Worm (Caenorhabditis elegans) whole organism, L1 larva: ENCODE results near the gene F07B10.4.
A peak's percentile ranks its signal among the peaks of the same experiment; 100 is the strongest.

Experiments used
- aha-1 ChIP-seq: fragments of 150-350 bp; optimal IDR thresholded peaks from 2 replicates; lab custom pipeline; 2014; ENCODE audit warnings: missing biosample characterization, missing genetic modification characterization
- aly-2 ChIP-seq: fragments of 150-350 bp; optimal IDR thresholded peaks from 2 replicates; lab custom pipeline; 2014; ENCODE audit warnings: missing biosample characterization, missing genetic modification characterization
- blmp-1 ChIP-seq: fragments of 150-350 bp; optimal IDR thresholded peaks from 2 replicates; lab custom pipeline; 2014; ENCODE audit warnings: missing biosample characterization, missing genetic modification characterization
- ceh-82 ChIP-seq, 3 experiments: fragments of 150-350 bp in 1 of 3; sonication (generic microtip) in 2 of 3; optimal IDR thresholded peaks; 2 replicates each; lab custom pipeline; 2014 to 2017; ENCODE audit warnings: missing biosample characterization in 3 of 3, missing genetic modification characterization in 3 of 3
- ceh-90 ChIP-seq: sonication (generic microtip); optimal IDR thresholded peaks from 2 replicates; lab custom pipeline; 2016; ENCODE audit warnings: missing genetic modification characterization, missing compliant biosample characterization
- dsc-1 ChIP-seq: sonication (generic microtip); optimal IDR thresholded peaks from 2 replicates; lab custom pipeline; 2016; ENCODE audit warnings: mild to moderate bottlenecking, missing genetic modification characterization, missing compliant biosample characterization
- efl-1 ChIP-seq, 4 experiments: fragments of 150-350 bp; optimal IDR thresholded peaks in 3 of 4; peaks in 1 of 4; 1 replicate in 1 of 4; 2 replicates in 3 of 4; lab custom pipeline; 2014; ENCODE audit warnings: missing biosample characterization in 2 of 4, missing genetic modification characterization in 2 of 4, missing genetic modification reagents in 2 of 4
- egl-13 ChIP-seq: sonication (generic microtip); optimal IDR thresholded peaks from 2 replicates; lab custom pipeline; 2016; ENCODE audit warnings: missing genotype, missing genetic modification reagents, missing genetic modification characterization, missing compliant biosample characterization
- egl-27 ChIP-seq, 2 experiments: fragments of 150-350 bp in 1 of 2; sonication (generic microtip); optimal IDR thresholded peaks; 3 replicates each; lab custom pipeline; 2017 to 2018; ENCODE audit warnings: missing biosample characterization in 2 of 2, missing genetic modification characterization in 2 of 2, missing genetic modification reagents in 2 of 2
- elt-2 ChIP-seq: sonication (generic microtip); optimal IDR thresholded peaks from 2 replicates; lab custom pipeline; 2016; ENCODE audit warnings: missing genetic modification characterization, mild to moderate bottlenecking, inconsistent platforms, missing compliant biosample characterization, missing genetic modification reagents
- elt-3 ChIP-seq, 6 experiments: fragments of 150-350 bp in 1 of 6; sonication (generic microtip); optimal IDR thresholded peaks; 2 replicates each; lab custom pipeline; 2017 to 2018; ENCODE audit warnings: missing biosample characterization in 6 of 6, missing genetic modification characterization in 6 of 6, inconsistent platforms in 1 of 6
- ets-5 ChIP-seq: fragments of 200-800 bp; sonication (Bioruptor generic); IDR thresholded peaks from 2 replicates; pipeline ENCODE4 v1.3.6; 2022; ENCODE audit warnings: missing genetic modification characterization, missing compliant biosample characterization
- fkh-10 ChIP-seq: sonication (generic microtip); optimal IDR thresholded peaks from 2 replicates; lab custom pipeline; 2017; ENCODE audit warnings: missing biosample characterization, missing genetic modification reagents, missing genetic modification characterization
- fkh-8 ChIP-seq: sonication (generic microtip); optimal IDR thresholded peaks from 2 replicates; lab custom pipeline; 2016; ENCODE audit warnings: mild to moderate bottlenecking, missing genetic modification characterization, missing compliant biosample characterization
- hlh-17 ChIP-seq: fragments of 200-800 bp; sonication (Bioruptor generic); optimal IDR thresholded peaks from 2 replicates; lab custom pipeline; 2018; ENCODE audit warnings: missing genetic modification characterization, mild to moderate bottlenecking, missing compliant biosample characterization, moderate library complexity, borderline replicate concordance
- hlh-4 ChIP-seq: sonication (generic microtip); optimal IDR thresholded peaks from 2 replicates; lab custom pipeline; 2016; ENCODE audit warnings: mild to moderate bottlenecking, missing genetic modification characterization, missing compliant biosample characterization
- lin-14 ChIP-seq: fragments of 200-800 bp; sonication (Bioruptor generic); optimal IDR thresholded peaks from 2 replicates; lab custom pipeline; 2018; ENCODE audit warnings: mild to moderate bottlenecking, missing genetic modification characterization, moderate library complexity, missing compliant biosample characterization
- lin-15B ChIP-seq: fragments of 150-350 bp; sonication (generic microtip); optimal IDR thresholded peaks from 3 replicates; lab custom pipeline; 2014; ENCODE audit warnings: missing biosample characterization, missing genetic modification characterization
- lsy-2 ChIP-seq, 2 experiments: fragments of 150-350 bp; optimal IDR thresholded peaks; 2 replicates each; lab custom pipeline; 2014; ENCODE audit warnings: missing biosample characterization in 2 of 2, missing genetic modification characterization in 2 of 2
- nhr-11 ChIP-seq: fragments of 150-350 bp; optimal IDR thresholded peaks from 2 replicates; lab custom pipeline; 2014; ENCODE audit warnings: missing biosample characterization, missing genetic modification characterization
- nhr-19 ChIP-seq: fragments of 200-800 bp; sonication (Bioruptor generic); conservative IDR thresholded peaks from 2 replicates; pipeline ENCODE4 v1.3.6; 2022; ENCODE audit warnings: missing genetic modification characterization, missing compliant biosample characterization
- nhr-20 ChIP-seq: sonication (generic microtip); optimal IDR thresholded peaks from 2 replicates; lab custom pipeline; 2016; ENCODE audit warnings: mild to moderate bottlenecking, missing genetic modification characterization, missing compliant biosample characterization
- nhr-237 ChIP-seq: fragments of 150-350 bp; optimal IDR thresholded peaks from 2 replicates; lab custom pipeline; 2014; ENCODE audit warnings: missing biosample characterization, missing genetic modification characterization
- nhr-28 ChIP-seq: fragments of 150-350 bp; optimal IDR thresholded peaks from 2 replicates; lab custom pipeline; 2014; ENCODE audit warnings: missing biosample characterization, missing genetic modification characterization
- nhr-47 ChIP-seq: sonication (generic microtip); optimal IDR thresholded peaks from 2 replicates; lab custom pipeline; 2016; ENCODE audit warnings: mild to moderate bottlenecking, missing genetic modification characterization, moderate library complexity, missing compliant biosample characterization
- nhr-71 ChIP-seq: sonication (generic microtip); optimal IDR thresholded peaks from 2 replicates; lab custom pipeline; 2016; ENCODE audit warnings: mild to moderate bottlenecking, missing genetic modification characterization, moderate library complexity, missing compliant biosample characterization
- nhr-77 ChIP-seq: fragments of 150-350 bp; optimal IDR thresholded peaks from 2 replicates; lab custom pipeline; 2014; ENCODE audit warnings: missing biosample characterization, missing genetic modification characterization
- pax-3 ChIP-seq: fragments of 200-800 bp; sonication (Bioruptor generic); optimal IDR thresholded peaks from 2 replicates; lab custom pipeline; 2018; ENCODE audit warnings: mild to moderate bottlenecking, missing genetic modification characterization, moderate library complexity, missing compliant biosample characterization
- pqm-1 ChIP-seq: sonication (generic microtip); optimal IDR thresholded peaks from 3 replicates; lab custom pipeline; 2017; ENCODE audit warnings: missing biosample characterization, missing genetic modification characterization
- rnt-1 ChIP-seq: sonication (generic microtip); optimal IDR thresholded peaks from 2 replicates; lab custom pipeline; 2016; ENCODE audit warnings: mild to moderate bottlenecking, missing genetic modification characterization, moderate library complexity, missing compliant biosample characterization
- skn-1 ChIP-seq: fragments of 150-350 bp; optimal IDR thresholded peaks from 2 replicates; lab custom pipeline; 2014; ENCODE audit warnings: missing biosample characterization, missing genetic modification characterization
- snu-23 ChIP-seq: sonication (generic microtip); optimal IDR thresholded peaks from 2 replicates; lab custom pipeline; 2016; ENCODE audit warnings: missing genetic modification characterization, missing compliant biosample characterization
- swsn-7 ChIP-seq: sonication (generic microtip); optimal IDR thresholded peaks from 2 replicates; lab custom pipeline; 2016; ENCODE audit warnings: missing genetic modification characterization, missing compliant biosample characterization
- tbx-2 ChIP-seq: sonication (generic microtip); optimal IDR thresholded peaks from 2 replicates; lab custom pipeline; 2016; ENCODE audit warnings: missing genetic modification characterization, missing compliant biosample characterization
- tlp-1 ChIP-seq: fragments of 150-350 bp; optimal IDR thresholded peaks from 2 replicates; lab custom pipeline; 2014; ENCODE audit warnings: missing biosample characterization, missing genetic modification characterization
- unc-130 ChIP-seq: fragments of 150-350 bp; optimal IDR thresholded peaks from 2 replicates; lab custom pipeline; 2017; ENCODE audit warnings: missing biosample characterization, missing genetic modification characterization, inconsistent platforms
- unc-62 ChIP-seq: fragments of 150-350 bp; optimal IDR thresholded peaks from 2 replicates; lab custom pipeline; 2014; ENCODE audit warnings: missing biosample characterization, missing genetic modification reagents, missing genetic modification characterization
- unc-98 ChIP-seq: fragments of 200-800 bp; sonication (Bioruptor generic); IDR thresholded peaks from 2 replicates; pipeline ENCODE4 v1.3.6; 2022; ENCODE audit warnings: missing genetic modification characterization, missing compliant biosample characterization
- zip-4 ChIP-seq: fragments of 200-800 bp; sonication (Bioruptor generic); optimal IDR thresholded peaks from 2 replicates; lab custom pipeline; 2018; ENCODE audit warnings: mild to moderate bottlenecking, missing genetic modification characterization, moderate library complexity, missing compliant biosample characterization
- ztf-11 ChIP-seq, 2 experiments: sonication (generic microtip); optimal IDR thresholded peaks; 2 replicates each; lab custom pipeline; 2016 to 2017; ENCODE audit warnings: missing genetic modification characterization in 2 of 2, missing biosample characterization in 1 of 2, missing compliant biosample characterization in 1 of 2
- ztf-4 ChIP-seq: fragments of 150-350 bp; optimal IDR thresholded peaks from 2 replicates; lab custom pipeline; 2014; ENCODE audit warnings: missing biosample characterization, missing genetic modification characterization

F07B10.4 gene

DNA sequence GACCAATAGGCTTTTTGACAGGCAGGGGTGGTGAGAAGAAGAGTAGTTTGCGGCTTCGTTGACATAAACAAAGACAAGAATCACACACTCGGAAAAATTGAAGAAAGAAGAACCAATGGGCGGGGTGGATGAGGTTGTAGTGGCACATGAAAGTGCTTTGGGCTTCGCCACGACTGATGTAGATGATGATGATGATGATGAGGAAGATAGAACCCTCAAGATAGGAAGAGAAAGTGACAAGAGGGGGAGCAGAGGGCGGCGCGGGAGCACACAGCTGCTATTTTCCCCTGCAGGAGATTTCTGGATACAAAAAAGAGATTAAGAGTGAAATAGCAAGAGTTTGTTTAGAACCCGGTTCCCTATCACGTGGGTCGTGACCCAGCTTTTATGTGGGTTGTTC lies 46.0 kb upstream of the F07B10.4 start:
- no peak for TF ChIP-seq hlh-4 (tag; lab: Kevin White, UChicago)
- TF ChIP-seq lin-15B, result no peak
- TF ChIP-seq pqm-1 (tag; lab: Kevin White, UChicago), result no peak
- TF ChIP-seq tbx-2 (tag; lab: Kevin White, UChicago), result peak; percentile 33
- TF ChIP-seq egl-13 (tag; lab: Kevin White, UChicago), result no peak
- TF ChIP-seq snu-23, result peak; percentile 36
- peak; percentile 4 for TF ChIP-seq skn-1
- peak; percentile 47 for TF ChIP-seq nhr-20 (tag; lab: Kevin White, UChicago)
- no peak for TF ChIP-seq aly-2 (tag; lab: Kevin White, UChicago)
- TF ChIP-seq efl-1 (optimal IDR thresholded peaks at IDR 0.05; lab: Kevin White, UChicago), result no peak
- TF ChIP-seq efl-1 (GFP tag; optimal IDR thresholded peaks at IDR 0.05 in 1 of 2; lab: Kevin White, UChicago), result no peak
- TF ChIP-seq unc-62 (GFP tag; lab: Kevin White, UChicago), result no peak
- TF ChIP-seq nhr-19, result peak; percentile 41
- no peak for TF ChIP-seq nhr-28
- no peak for TF ChIP-seq ets-5 (GFP tag; lab: Robert Waterston, UW)
- TF ChIP-seq pax-3 (tag; lab: Kevin White, UChicago), result no peak
- peak in 1 of 2 experiments; percentile 35 for TF ChIP-seq lsy-2 (tag; optimal IDR thresholded peaks at IDR 0.05; lab: Kevin White, UChicago)
- TF ChIP-seq lin-14 (GFP tag; lab: Kevin White, UChicago), result peak; percentile 93
- no peak for TF ChIP-seq nhr-77 (tag; lab: Kevin White, UChicago)
- no peak for TF ChIP-seq elt-2
- no peak for TF ChIP-seq fkh-10
- TF ChIP-seq hlh-17 (GFP tag; lab: Kevin White, UChicago), result no peak
- TF ChIP-seq nhr-237 (tag; lab: Kevin White, UChicago), result no peak
- TF ChIP-seq ztf-4 (tag; lab: Kevin White, UChicago), result no peak
- no peak for TF ChIP-seq blmp-1 (tag; lab: Kevin White, UChicago)
- TF ChIP-seq zip-4, result no peak
- peak; percentile 23 for TF ChIP-seq dsc-1 (tag; lab: Kevin White, UChicago)
- no peak for TF ChIP-seq unc-98 (GFP tag; lab: Robert Waterston, UW)
- TF ChIP-seq ceh-90 (tag; lab: Kevin White, UChicago), result no peak
- peak; percentile 81 for TF ChIP-seq rnt-1 (tag; lab: Kevin White, UChicago)
- TF ChIP-seq unc-130 (tag; lab: Kevin White, UChicago), result peak; percentile 60
- TF ChIP-seq elt-3 (tag; optimal IDR thresholded peaks at IDR 0.05; lab: Kevin White, UChicago), result no peak
- TF ChIP-seq aha-1, result no peak
- no peak for TF ChIP-seq tlp-1
- TF ChIP-seq fkh-8, result no peak
- TF ChIP-seq ceh-82 (tag; optimal IDR thresholded peaks at IDR 0.05; lab: Kevin White, UChicago), result no peak
- no peak for TF ChIP-seq egl-27 (tag; optimal IDR thresholded peaks at IDR 0.05; lab: Kevin White, UChicago)
- TF ChIP-seq swsn-7 (tag; lab: Kevin White, UChicago), result peak; percentile 17
- TF ChIP-seq nhr-71 (tag; lab: Kevin White, UChicago), result peak; percentile 80

DNA sequence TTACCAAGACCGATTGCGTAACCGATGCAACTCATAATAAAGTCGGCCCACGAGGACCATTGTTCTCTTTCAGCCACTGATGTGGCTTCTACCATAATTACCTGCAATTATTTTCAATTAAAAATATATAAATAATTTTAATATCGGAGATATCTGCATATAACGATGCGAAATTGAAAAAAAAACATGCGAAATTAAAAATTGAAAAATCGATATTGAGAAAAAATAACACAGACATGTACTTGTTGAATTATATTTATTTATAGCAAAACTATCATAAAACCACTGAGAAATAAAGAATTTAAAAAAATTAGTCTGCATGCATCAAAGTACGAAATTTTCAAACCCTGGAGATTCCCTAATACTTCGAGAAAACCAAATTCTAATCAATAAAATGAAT lies 45.4 kb upstream of the F07B10.4 start, which contains the start of gene snf-11:
Gene snf-11 (minus strand): TSS at position 101 of the 400 bp plus-strand sequence.
- TF ChIP-seq rnt-1 (tag; lab: Kevin White, UChicago) (no peak), ztf-11 (tag; optimal IDR thresholded peaks at IDR 0.05; lab: Kevin White, UChicago) (no peak), pqm-1 (tag; lab: Kevin White, UChicago) (no peak), nhr-47 (tag; lab: Kevin White, UChicago) (no peak), nhr-11 (tag; lab: Kevin White, UChicago) (no peak), tbx-2 (tag; lab: Kevin White, UChicago) (no peak), skn-1 (no peak)
